Worm (Caenorhabditis elegans) whole organism, mixed stage, embryonic: Measurements from ENCODE around the gene F16G10.3.

Experiments
- M03D4.4 ChIP-seq: sonication (generic microtip); optimal IDR thresholded peaks from 2 replicates; lab custom pipeline; 2017; ENCODE audit warnings: mild to moderate bottlenecking, missing genetic modification characterization, missing compliant biosample characterization
- bed-3 ChIP-seq: fragments of 200-800 bp; sonication (Bioruptor generic); optimal IDR thresholded peaks from 3 replicates; lab custom pipeline; 2018; ENCODE audit warnings: mild to moderate bottlenecking, missing genetic modification characterization, moderate library complexity, missing compliant biosample characterization
- blmp-1 ChIP-seq: fragments of 150-350 bp; optimal IDR thresholded peaks from 2 replicates; lab custom pipeline; 2014; ENCODE audit warnings: missing biosample characterization, missing genetic modification characterization
- ceh-39 ChIP-seq: fragments of 150-350 bp; optimal IDR thresholded peaks from 2 replicates; lab custom pipeline; 2014; ENCODE audit warnings: missing biosample characterization, missing genetic modification characterization
- ceh-43 ChIP-seq: fragments of 200-800 bp; sonication (Bioruptor generic); optimal IDR thresholded peaks from 2 replicates; lab custom pipeline; 2018; ENCODE audit warnings: mild to moderate bottlenecking, missing genetic modification characterization, moderate library complexity, missing compliant biosample characterization
- ceh-83 ChIP-seq: fragments of 200-800 bp; sonication (Bioruptor generic); optimal IDR thresholded peaks from 2 replicates; lab custom pipeline; 2018; ENCODE audit warnings: mild to moderate bottlenecking, missing genetic modification characterization, missing compliant biosample characterization
- ces-1 ChIP-seq: fragments of 150-350 bp; optimal IDR thresholded peaks from 2 replicates; lab custom pipeline; 2014; ENCODE audit warnings: missing biosample characterization, missing genetic modification reagents, missing genetic modification characterization
- cnd-1 ChIP-seq: fragments of 200-800 bp; sonication (Bioruptor generic); optimal IDR thresholded peaks from 2 replicates; lab custom pipeline; 2018; ENCODE audit warnings: mild to moderate bottlenecking, missing genetic modification characterization, missing compliant biosample characterization
- drap-1 ChIP-seq: fragments of 200-800 bp; sonication (Bioruptor generic); optimal IDR thresholded peaks from 3 replicates; lab custom pipeline; 2018; ENCODE audit warnings: mild to moderate bottlenecking, missing genetic modification characterization, missing compliant biosample characterization
- elt-3 ChIP-seq: fragments of 150-350 bp; optimal IDR thresholded peaks from 2 replicates; lab custom pipeline; 2014; ENCODE audit warnings: missing biosample characterization, missing genetic modification characterization
- flh-1 ChIP-seq: fragments of 200-800 bp; sonication (Bioruptor generic); optimal IDR thresholded peaks from 2 replicates; lab custom pipeline; 2018; ENCODE audit warnings: mild to moderate bottlenecking, missing genetic modification characterization, moderate library complexity, missing compliant biosample characterization
- ham-2 ChIP-seq: fragments of 200-800 bp; sonication (Bioruptor generic); optimal IDR thresholded peaks from 2 replicates; lab custom pipeline; 2018; ENCODE audit warnings: mild to moderate bottlenecking, missing genetic modification characterization, missing compliant biosample characterization
- hlh-1 ChIP-seq: fragments of 150-350 bp; optimal IDR thresholded peaks from 2 replicates; lab custom pipeline; 2014; ENCODE audit warnings: missing biosample characterization, missing genetic modification reagents, missing genetic modification characterization
- lin-13 ChIP-seq: fragments of 150-350 bp; optimal IDR thresholded peaks from 2 replicates; lab custom pipeline; 2014; ENCODE audit warnings: missing biosample characterization, missing genetic modification characterization
- lsy-2 ChIP-seq: fragments of 150-350 bp; optimal IDR thresholded peaks from 2 replicates; lab custom pipeline; 2014; ENCODE audit warnings: missing biosample characterization, missing genetic modification characterization
- mab-5 ChIP-seq: fragments of 150-350 bp; optimal IDR thresholded peaks from 2 replicates; lab custom pipeline; 2014; ENCODE audit warnings: missing biosample characterization, missing genetic modification characterization
- mep-1 ChIP-seq: fragments of 150-350 bp; optimal IDR thresholded peaks from 2 replicates; lab custom pipeline; 2017; ENCODE audit warnings: missing biosample characterization, missing genetic modification reagents, missing genetic modification characterization, inconsistent platforms
- mls-2 ChIP-seq: sonication (generic microtip); optimal IDR thresholded peaks from 2 replicates; lab custom pipeline; 2016; ENCODE audit warnings: mild to moderate bottlenecking, missing genetic modification characterization, moderate library complexity, missing compliant biosample characterization
- nhr-12 ChIP-seq: fragments of 150-350 bp; optimal IDR thresholded peaks from 2 replicates; lab custom pipeline; 2014; ENCODE audit warnings: missing biosample characterization, missing genetic modification characterization
- nhr-2 ChIP-seq: fragments of 150-350 bp; optimal IDR thresholded peaks from 2 replicates; lab custom pipeline; 2014; ENCODE audit warnings: missing biosample characterization, missing genetic modification characterization
- nhr-28 ChIP-seq: fragments of 150-350 bp; optimal IDR thresholded peaks from 2 replicates; lab custom pipeline; 2014; ENCODE audit warnings: missing biosample characterization, missing genetic modification characterization
- nhr-76 ChIP-seq: sonication (generic microtip); optimal IDR thresholded peaks from 2 replicates; lab custom pipeline; 2017; ENCODE audit warnings: missing biosample characterization, missing genetic modification characterization
- pha-4 ChIP-seq: fragments of 150-350 bp; optimal IDR thresholded peaks from 2 replicates; lab custom pipeline; 2018; ENCODE audit warnings: missing biosample characterization, missing genetic modification reagents, missing genetic modification characterization
- sem-2 ChIP-seq: fragments of 200-800 bp; sonication (Bioruptor generic); optimal IDR thresholded peaks from 2 replicates; lab custom pipeline; 2018; ENCODE audit warnings: mild to moderate bottlenecking, missing genetic modification characterization, missing compliant biosample characterization
- snpc-4 ChIP-seq: fragments of 150-350 bp; optimal IDR thresholded peaks from 2 replicates; lab custom pipeline; 2014; ENCODE audit warnings: missing biosample characterization, missing genetic modification characterization
- sptf-1 ChIP-seq: sonication (generic microtip); optimal IDR thresholded peaks from 2 replicates; lab custom pipeline; 2017; ENCODE audit warnings: mild to moderate bottlenecking, missing genetic modification characterization, moderate library complexity, missing compliant biosample characterization
- tbx-8 ChIP-seq: fragments of 200-800 bp; sonication (Bioruptor generic); optimal IDR thresholded peaks from 2 replicates; lab custom pipeline; 2018; ENCODE audit warnings: mild to moderate bottlenecking, missing genetic modification characterization, moderate library complexity, missing compliant biosample characterization
- unc-120 ChIP-seq: sonication (generic microtip); optimal IDR thresholded peaks from 2 replicates; lab custom pipeline; 2017; ENCODE audit warnings: missing genetic modification characterization, missing compliant biosample characterization; ENCODE audit not compliant: poor library complexity, severe bottlenecking
- unc-39 ChIP-seq: fragments of 150-350 bp; optimal IDR thresholded peaks from 2 replicates; lab custom pipeline; 2014; ENCODE audit warnings: missing biosample characterization, missing genetic modification characterization
- unc-62 ChIP-seq: fragments of 150-350 bp; optimal IDR thresholded peaks from 2 replicates; lab custom pipeline; 2014; ENCODE audit warnings: missing biosample characterization, missing genetic modification reagents, missing genetic modification characterization
- zip-8 ChIP-seq: fragments of 150-350 bp; optimal IDR thresholded peaks from 2 replicates; lab custom pipeline; 2014; ENCODE audit warnings: missing biosample characterization, missing genetic modification characterization
- ztf-11 ChIP-seq: fragments of 150-350 bp; optimal IDR thresholded peaks from 2 replicates; lab custom pipeline; 2014; ENCODE audit warnings: missing biosample characterization, missing genetic modification characterization

Gene F16G10.3

DNA sequence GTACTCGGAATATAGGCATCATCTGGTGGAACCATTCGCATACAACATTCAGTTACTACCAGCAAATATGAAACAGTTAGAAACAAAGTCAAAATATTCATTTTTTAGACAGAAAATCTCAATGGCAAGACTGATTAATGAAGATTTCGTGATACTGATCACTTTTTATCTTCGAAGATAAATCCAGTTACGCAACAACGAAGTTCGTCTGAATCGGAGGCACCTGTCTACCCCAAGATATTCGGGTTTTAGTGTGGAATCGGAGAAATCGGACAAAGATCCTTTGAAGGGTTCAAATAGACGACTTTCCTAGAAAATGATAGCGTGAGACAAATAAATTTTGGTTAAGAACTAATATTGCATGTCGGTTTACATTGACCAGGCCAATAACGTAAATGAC, 23.7 kb downstream of the F16G10.3 start, which contains the start of gene F16G10.13:
TSS of gene F16G10.13 (minus strand) at position 101 of the 400 bp plus-strand sequence.
- TF ChIP-seq ces-1 (no peak), ceh-83 (GFP tag; lab: Kevin White, UChicago) (no peak), lsy-2 (tag; lab: Kevin White, UChicago) (no peak), nhr-2 (no peak), ztf-11 (tag; lab: Kevin White, UChicago) (no peak), lin-13 (tag; lab: Kevin White, UChicago) (no peak), unc-120 (tag; lab: Kevin White, UChicago) (no peak), cnd-1 (tag; lab: Kevin White, UChicago) (no peak), nhr-28 (tag; lab: Kevin White, UChicago) (no peak), mep-1 (tag; lab: Kevin White, UChicago) (no peak), hlh-1 (tag; lab: Kevin White, UChicago) (no peak), mls-2 (no peak), sem-2 (no peak), nhr-76 (tag; lab: Kevin White, UChicago) (no peak), bed-3 (GFP tag; lab: Kevin White, UChicago) (no peak), tbx-8 (GFP tag; lab: Kevin White, UChicago) (no peak)
- TF ChIP-seq, all 35 proteins: peak for 0

DNA sequence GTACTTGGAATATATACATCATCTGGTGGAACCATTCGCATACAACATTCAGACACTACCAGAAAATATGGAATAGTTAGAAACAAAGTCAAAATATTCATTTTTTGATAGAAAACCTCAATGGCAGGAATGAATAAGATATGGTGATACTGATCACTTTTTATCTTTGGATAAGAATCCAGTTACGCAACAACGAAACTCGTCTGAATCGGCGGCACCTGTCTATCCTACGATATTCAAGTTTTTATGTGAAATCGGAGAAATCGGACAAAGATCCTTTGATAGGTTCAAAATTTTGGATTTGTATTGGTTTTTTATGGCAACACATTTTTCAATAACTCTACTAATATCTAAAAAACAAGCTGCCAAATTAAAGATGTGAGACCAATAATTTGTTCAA, 26.7 kb downstream of the F16G10.3 start, which contains the start of gene F16G10.14:
TSS of gene F16G10.14 (minus strand) at position 101 of the 400 bp plus-strand sequence.
- TF ChIP-seq ztf-11 (tag; lab: Kevin White, UChicago) (no peak), blmp-1 (tag; lab: Kevin White, UChicago) (no peak), tbx-8 (GFP tag; lab: Kevin White, UChicago) (no peak), nhr-12 (no peak), ceh-39 (tag; lab: Kevin White, UChicago) (no peak), cnd-1 (tag; lab: Kevin White, UChicago) (no peak), elt-3 (tag; lab: Kevin White, UChicago) (no peak), nhr-28 (tag; lab: Kevin White, UChicago) (no peak)

DNA sequence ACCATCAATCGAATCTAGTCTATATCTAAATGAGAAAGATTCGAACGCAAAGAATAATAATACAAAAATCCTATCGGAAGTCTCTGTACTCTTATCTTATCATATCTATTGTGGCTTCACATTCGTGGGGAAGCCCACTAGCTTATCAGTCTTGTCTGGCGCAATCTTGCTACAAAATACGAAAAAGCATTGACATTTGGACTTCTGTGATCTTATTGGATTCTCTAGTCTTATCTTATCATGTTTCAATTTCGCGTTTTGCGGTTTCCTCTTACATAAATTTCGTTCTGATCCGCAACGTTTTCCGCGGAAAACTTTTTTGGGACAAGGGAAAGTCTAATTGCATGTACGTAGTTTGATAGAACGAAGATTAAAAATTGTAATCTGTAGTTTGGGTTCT, 27.6 kb downstream of the F16G10.3 start:
- TF ChIP-seq M03D4.4 (no peak), hlh-1 (tag; lab: Kevin White, UChicago) (no peak), tbx-8 (GFP tag; lab: Kevin White, UChicago) (no peak), mab-5 (tag; lab: Kevin White, UChicago) (no peak), nhr-12 (no peak), nhr-2 (no peak), sptf-1 (tag; lab: Kevin White, UChicago) (no peak), pha-4 (no peak), ces-1 (no peak), unc-62 (no peak), ham-2 (GFP tag; lab: Kevin White, UChicago) (no peak), sem-2 (no peak), snpc-4 (tag; lab: Kevin White, UChicago) (no peak)

DNA sequence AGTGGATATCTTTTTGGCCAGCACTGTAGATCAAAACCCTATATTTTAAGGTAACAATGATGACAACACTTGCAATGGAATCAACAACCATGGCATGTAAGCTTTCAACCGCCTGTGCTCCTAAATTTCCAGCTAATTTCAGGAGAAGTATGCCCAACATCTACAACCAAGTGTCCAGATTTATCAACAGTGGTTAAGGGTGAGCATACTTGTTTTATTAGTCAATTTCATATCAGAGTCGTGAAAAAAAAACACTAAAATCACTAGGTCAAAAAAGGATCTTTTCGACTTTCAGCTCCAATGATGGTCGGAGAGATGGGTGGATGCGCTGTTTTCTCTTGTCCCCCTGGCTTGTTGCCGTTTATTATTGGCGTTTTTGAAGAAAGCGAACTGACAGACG, 31.8 kb downstream of the F16G10.3 start, which contains the start of gene F16G10.1:
TSS of gene F16G10.1 (plus strand) at position 301 of the 400 bp plus-strand sequence.
- TF ChIP-seq flh-1 (GFP tag; lab: Kevin White, UChicago): no peak
- no peak for TF ChIP-seq sem-2
- TF ChIP-seq unc-39: no peak
- no peak for TF ChIP-seq bed-3 (GFP tag; lab: Kevin White, UChicago)
- no peak for TF ChIP-seq ztf-11 (tag; lab: Kevin White, UChicago)
- no peak for TF ChIP-seq nhr-12
- TF ChIP-seq nhr-76 (tag; lab: Kevin White, UChicago): no peak
- no peak for TF ChIP-seq drap-1 (GFP tag; lab: Kevin White, UChicago)
- no peak for TF ChIP-seq pha-4
- TF ChIP-seq unc-120 (tag; lab: Kevin White, UChicago): no peak
- TF ChIP-seq mls-2: no peak
- no peak for TF ChIP-seq ceh-39 (tag; lab: Kevin White, UChicago)
- no peak for TF ChIP-seq M03D4.4
- no peak for TF ChIP-seq ceh-83 (GFP tag; lab: Kevin White, UChicago)
- TF ChIP-seq tbx-8 (GFP tag; lab: Kevin White, UChicago): no peak
- no peak for TF ChIP-seq cnd-1 (tag; lab: Kevin White, UChicago)
- no peak for TF ChIP-seq ceh-43
- no peak for TF ChIP-seq unc-62
- TF ChIP-seq sptf-1 (tag; lab: Kevin White, UChicago): no peak
- TF ChIP-seq blmp-1 (tag; lab: Kevin White, UChicago): no peak

DNA sequence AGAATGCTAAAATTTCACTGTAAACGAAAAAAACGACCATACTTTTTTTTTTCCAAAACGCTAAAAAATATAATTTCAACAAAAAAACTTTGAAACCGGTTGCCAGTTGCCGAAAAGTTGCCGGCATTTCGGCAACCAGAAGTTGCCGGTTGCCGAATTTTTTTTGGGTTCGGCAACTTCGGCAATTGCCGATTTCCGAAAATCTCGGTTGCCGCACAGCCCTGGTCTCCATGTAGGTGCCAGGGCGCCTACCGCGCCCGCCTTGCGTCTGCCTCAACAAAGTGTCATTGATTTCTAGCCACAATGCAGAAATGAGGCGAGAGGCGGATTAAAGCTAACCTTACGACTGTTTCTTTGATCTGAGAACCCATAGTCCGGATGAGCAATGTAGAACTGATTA, 38.9 kb downstream of the F16G10.3 start:
- TF ChIP-seq cnd-1 (tag; lab: Kevin White, UChicago): no peak
- TF ChIP-seq ham-2 (GFP tag; lab: Kevin White, UChicago): no peak
- no peak for TF ChIP-seq bed-3 (GFP tag; lab: Kevin White, UChicago)
- no peak for TF ChIP-seq nhr-28 (tag; lab: Kevin White, UChicago)
- no peak for TF ChIP-seq zip-8 (tag; lab: Kevin White, UChicago)
- TF ChIP-seq elt-3 (tag; lab: Kevin White, UChicago): no peak
- no peak for TF ChIP-seq nhr-2
- no peak for TF ChIP-seq sptf-1 (tag; lab: Kevin White, UChicago)
